Worm (Caenorhabditis elegans) whole organism, midembryonic: Measurements from ENCODE around the gene rps-13.

ENCODE experiments used
- T22C8.4 ChIP-seq: fragments of 200-800 bp; sonication (Bioruptor generic); IDR thresholded peaks from 2 replicates; pipeline ENCODE4 v1.3.6; 2022; ENCODE audit warnings: missing genetic modification characterization, missing compliant biosample characterization
- cog-1 ChIP-seq: sonication (generic microtip); optimal IDR thresholded peaks from 2 replicates; lab custom pipeline; 2016; ENCODE audit warnings: missing genetic modification characterization, missing compliant biosample characterization
- flt-1 ChIP-seq: fragments of 200-800 bp; sonication (Bioruptor generic); IDR thresholded peaks from 2 replicates; pipeline ENCODE4 v1.3.6; 2022; ENCODE audit warnings: missing genetic modification characterization, missing compliant biosample characterization
- klf-2 ChIP-seq: fragments of 200-800 bp; sonication (Bioruptor generic); conservative IDR thresholded peaks from 2 replicates; pipeline ENCODE4 v1.3.6; 2022; ENCODE audit warnings: missing genetic modification reagents, missing genetic modification characterization, missing compliant biosample characterization
- med-1 ChIP-seq: sonication (generic microtip); optimal IDR thresholded peaks from 2 replicates; lab custom pipeline; 2017; ENCODE audit warnings: missing genetic modification characterization, mild to moderate bottlenecking, missing compliant biosample characterization, antibody characterized with exemption, missing genetic modification reagents; ENCODE audit not compliant: insufficient read depth
- ref-1 ChIP-seq: fragments of 200-800 bp; sonication (Bioruptor generic); conservative IDR thresholded peaks from 2 replicates; pipeline ENCODE4 v1.3.6; 2022; ENCODE audit warnings: missing genetic modification reagents, missing genetic modification characterization, missing compliant biosample characterization
- tab-1 ChIP-seq: fragments of 200-800 bp; sonication (Bioruptor generic); IDR thresholded peaks from 2 replicates; pipeline ENCODE4 v1.3.6; 2022; ENCODE audit warnings: missing genetic modification characterization, missing compliant biosample characterization

- TF ChIP-seq flt-1 (GFP tag; lab: Robert Waterston, UW) (no peak), T22C8.4 (GFP tag; lab: Robert Waterston, UW) (no peak), ref-1 (no peak), klf-2 (GFP tag; lab: Robert Waterston, UW) (no peak), med-1 (GFP tag; lab: Kevin White, UChicago) (no peak), cog-1 (no peak), tab-1 (GFP tag; lab: Robert Waterston, UW) (no peak)
Measured at ce11 chrIII:6399424-6399823, 24.6 kb upstream of the rps-13 start.
